Worm (Caenorhabditis elegans): ENCODE measurements around the gene nspf-1.

ce11 chrII:2730647-2731046, 43.2 kb downstream of the nspf-1 start:
- TF ChIP-seq ceh-24 (tag; optimal IDR thresholded peaks at IDR 0.05) (no peak), ceh-9 (tag; optimal IDR thresholded peaks at IDR 0.05) (no peak), ama-1 (optimal IDR thresholded peaks at IDR 0.05) (no peak), fkh-10 (GFP tag; optimal IDR thresholded peaks at IDR 0.05) (no peak), unc-86 (tag; optimal IDR thresholded peaks at IDR 0.05) (no peak), che-1 (tag; optimal IDR thresholded peaks at IDR 0.05) (no peak), nfya-1 (tag; optimal IDR thresholded peaks at IDR 0.05) (no peak), tbx-2 (tag; optimal IDR thresholded peaks at IDR 0.05) (no peak)
